Fruit fly (Drosophila melanogaster): ENCODE data around the gene Dd.

Gene Dd

dm6 chrX:21366311-21366990 lies 42.6 kb upstream of the Dd start (continued):
- peak; percentile 94 for TF ChIP-seq CG17359 (tag; optimal IDR thresholded peaks at IDR 0.05)
- TF ChIP-seq CG17612 (GFP tag; IDR thresholded peaks at IDR 0.05) = no peak
- peak; percentile 46 for TF ChIP-seq CG1603 (tag; optimal IDR thresholded peaks at IDR 0.05)
- no peak for TF ChIP-seq Dll (GFP tag; IDR thresholded peaks at IDR 0.05; ENCODE audit: partially characterized antibody)
- TF ChIP-seq sob (GFP tag; IDR thresholded peaks at IDR 0.05) = peak; percentile 85
- no peak; the same call in 1 of the 2 replicates for TF ChIP-seq CkIIα-i1 (GFP tag; IDR thresholded peaks at IDR 0.05)
- TF ChIP-seq jigr1 (GFP tag; IDR thresholded peaks at IDR 0.05) = peak; percentile 76; the same call in 2 of the 3 replicates
- TF ChIP-seq fru (optimal IDR thresholded peaks at IDR 0.05) = no peak
- 0 out of 4 replicates have a peak, but pooled peaks have one; percentile 64 for TF ChIP-seq chinmo (GFP tag; IDR thresholded peaks at IDR 0.05; ENCODE audit: partially characterized antibody)
- TF ChIP-seq CG4854 (GFP tag; optimal IDR thresholded peaks at IDR 0.05) = peak; percentile 69
- TF ChIP-seq pum (GFP tag; optimal IDR thresholded peaks at IDR 0.05) = peak; percentile 30
- peak; percentile 92 for TF ChIP-seq CG10979 (tag; optimal IDR thresholded peaks at IDR 0.05)
- peak; percentile 58 for TF ChIP-seq chn (GFP tag; optimal IDR thresholded peaks at IDR 0.05)
- peak; percentile 97 for TF ChIP-seq Fer1 (GFP tag; optimal IDR thresholded peaks at IDR 0.05)
- TF ChIP-seq wek (GFP tag; optimal IDR thresholded peaks at IDR 0.05) = peak; percentile 43
- TF ChIP-seq CG32772 (GFP tag; IDR thresholded peaks at IDR 0.05) = peak; percentile 87
- TF ChIP-seq ham (GFP tag; IDR thresholded peaks at IDR 0.05) = peak; percentile 73
- TF ChIP-seq ERR (GFP tag; optimal IDR thresholded peaks at IDR 0.05) = no peak
- TF ChIP-seq da (GFP tag; optimal IDR thresholded peaks at IDR 0.05) = no peak
- TF ChIP-seq H2.0 (GFP tag; IDR thresholded peaks at IDR 0.05) = peak; percentile 77
- peak; percentile 92 for TF ChIP-seq CG31441 (GFP tag; IDR thresholded peaks at IDR 0.05)
- TF ChIP-seq CG7839 (tag; optimal IDR thresholded peaks at IDR 0.05) = peak; percentile 96
- TF ChIP-seq jumu (GFP tag; optimal IDR thresholded peaks at IDR 0.05) = peak; percentile 41
- TF ChIP-seq croc (GFP tag; conservative IDR thresholded peaks at IDR 0.05) = peak; percentile 83
- TF ChIP-seq CG17568 (GFP tag; optimal IDR thresholded peaks at IDR 0.05) = peak; percentile 87
- TF ChIP-seq Usf (GFP tag; optimal IDR thresholded peaks at IDR 0.05) = peak; percentile 70
- TF ChIP-seq exex (tag; optimal IDR thresholded peaks at IDR 0.05) = peak; percentile 77
- peak; percentile 59 for TF ChIP-seq cato (GFP tag; optimal IDR thresholded peaks at IDR 0.05; ENCODE audit: borderline replicate concordance)
- TF ChIP-seq Optix (GFP tag; IDR thresholded peaks at IDR 0.05) = peak; percentile 70; the same call in 2 of the 3 replicates
- no peak for TF ChIP-seq CG6175 (GFP tag; IDR thresholded peaks at IDR 0.05)
- peak; percentile 86 for TF ChIP-seq CG32767 (GFP tag; IDR thresholded peaks at IDR 0.05)
- no peak for TF ChIP-seq yki (optimal IDR thresholded peaks at IDR 0.05)
- TF ChIP-seq CG8944 (GFP tag; optimal IDR thresholded peaks at IDR 0.05) = peak; percentile 43
- TF ChIP-seq Gsc (GFP tag; IDR thresholded peaks at IDR 0.05) = peak; percentile 69
- peak; percentile 68 for TF ChIP-seq fd64A (GFP tag; optimal IDR thresholded peaks at IDR 0.05)
- TF ChIP-seq CG7786 (GFP tag; optimal IDR thresholded peaks at IDR 0.05) = peak; percentile 8
- peak; percentile 85 for TF ChIP-seq Drgx (GFP tag; IDR thresholded peaks at IDR 0.05)
- no peak for TF ChIP-seq tll (GFP tag; optimal IDR thresholded peaks at IDR 0.05)
- TF ChIP-seq Xrp1 (GFP tag; IDR thresholded peaks at IDR 0.05) = peak; percentile 85
- TF ChIP-seq mirr (GFP tag; optimal IDR thresholded peaks at IDR 0.05) = peak; percentile 47
- TF ChIP-seq mld (GFP tag; IDR thresholded peaks at IDR 0.05; ENCODE audit: partially characterized antibody) = no peak
- peak; percentile 41 for TF ChIP-seq repo (GFP tag; optimal IDR thresholded peaks at IDR 0.05)
- TF ChIP-seq CG12391 (tag; optimal IDR thresholded peaks at IDR 0.05) = peak; percentile 93
- peak; percentile 90 for TF ChIP-seq gcm (GFP tag; optimal IDR thresholded peaks at IDR 0.05)
- TF ChIP-seq dati (GFP tag; IDR thresholded peaks at IDR 0.05) = no peak
- TF ChIP-seq CG10543 (GFP tag; optimal IDR thresholded peaks at IDR 0.05) = peak; percentile 97
- peak; percentile 69 for TF ChIP-seq CG3065 (GFP tag; optimal IDR thresholded peaks at IDR 0.05)
- TF ChIP-seq CG10959 (GFP tag; IDR thresholded peaks at IDR 0.05) = peak; percentile 59
- TF ChIP-seq CG9932 (GFP tag; IDR thresholded peaks at IDR 0.05) = peak; percentile 88
- TF ChIP-seq CG15479 (GFP tag; optimal IDR thresholded peaks at IDR 0.05) = no peak

Measured in whole organism, embryonic.